Worm (Caenorhabditis elegans): Measurements from ENCODE around the gene M163.7.

M163.7 gene

DNA sequence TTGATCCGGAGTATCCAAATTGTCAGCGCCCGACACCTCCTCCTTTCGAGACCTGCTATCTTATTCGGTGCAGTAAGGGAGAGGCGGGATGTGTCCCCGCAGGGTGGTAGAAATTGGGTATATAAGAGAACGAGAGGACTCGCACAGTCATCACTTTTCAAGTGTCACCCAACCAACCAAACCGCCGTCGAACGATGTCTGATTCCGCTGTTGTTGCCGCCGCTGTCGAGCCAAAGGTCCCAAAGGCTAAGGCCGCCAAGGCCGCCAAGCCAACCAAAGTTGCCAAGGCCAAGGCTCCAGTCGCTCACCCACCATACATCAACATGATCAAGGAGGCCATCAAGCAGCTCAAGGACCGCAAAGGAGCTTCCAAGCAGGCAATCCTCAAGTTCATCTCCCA lies 25.3 kb downstream of the M163.7 start, which contains the start of gene his-24 (continued):
- TF ChIP-seq snpc-4 (GFP tag; optimal IDR thresholded peaks at IDR 0.05) (no peak), snpc-4 (tag; optimal IDR thresholded peaks at IDR 0.05) (peak in 2 of 4 experiments; percentile 5 to 58), ztf-6 (GFP tag; IDR thresholded peaks at IDR 0.05) (0 out of 2 replicates have a peak, but pooled peaks have one; percentile 43), ceh-27 (GFP tag; optimal IDR thresholded peaks at IDR 0.05) (peak; percentile 77), rec-8 (tag; optimal IDR thresholded peaks at IDR 0.05) (no peak), unc-62 (GFP tag; optimal IDR thresholded peaks at IDR 0.05) (no peak), ztf-18 (tag; optimal IDR thresholded peaks at IDR 0.05) (peak; percentile 17), ccch-3 (GFP tag; optimal IDR thresholded peaks at IDR 0.05) (no peak), gei-17 (GFP tag; optimal IDR thresholded peaks at IDR 0.05) (no peak), atf-7 (tag; optimal IDR thresholded peaks at IDR 0.05) (peak; percentile 13), F57A8.1 (GFP tag; optimal IDR thresholded peaks at IDR 0.05) (no peak), egl-18 (GFP tag; IDR thresholded peaks at IDR 0.05) (peak; percentile 5; the same call in 1 of the 2 replicates), repo-1 (tag; optimal IDR thresholded peaks at IDR 0.05) (peak; percentile 3), Y53G8AR.9 (GFP tag; conservative IDR thresholded peaks at IDR 0.05) (no peak), dox-1 (GFP tag; IDR thresholded peaks at IDR 0.05) (peak; percentile 71), F39B2.1 (GFP tag; IDR thresholded peaks at IDR 0.05) (peak; percentile 99), nfyb-1 (GFP tag; IDR thresholded peaks at IDR 0.05) (peak; percentile 55; the same call in 1 of the 2 replicates), attf-3 (GFP tag; conservative IDR thresholded peaks at IDR 0.05) (no peak), ztf-26 (tag; optimal IDR thresholded peaks at IDR 0.05) (no peak), mcd-1 (GFP tag; IDR thresholded peaks at IDR 0.05) (peak; percentile 44; the same call in 1 of the 2 replicates), nhr-120 (GFP tag; IDR thresholded peaks at IDR 0.05) (no peak), die-1 (tag; optimal IDR thresholded peaks at IDR 0.05) (no peak)

DNA sequence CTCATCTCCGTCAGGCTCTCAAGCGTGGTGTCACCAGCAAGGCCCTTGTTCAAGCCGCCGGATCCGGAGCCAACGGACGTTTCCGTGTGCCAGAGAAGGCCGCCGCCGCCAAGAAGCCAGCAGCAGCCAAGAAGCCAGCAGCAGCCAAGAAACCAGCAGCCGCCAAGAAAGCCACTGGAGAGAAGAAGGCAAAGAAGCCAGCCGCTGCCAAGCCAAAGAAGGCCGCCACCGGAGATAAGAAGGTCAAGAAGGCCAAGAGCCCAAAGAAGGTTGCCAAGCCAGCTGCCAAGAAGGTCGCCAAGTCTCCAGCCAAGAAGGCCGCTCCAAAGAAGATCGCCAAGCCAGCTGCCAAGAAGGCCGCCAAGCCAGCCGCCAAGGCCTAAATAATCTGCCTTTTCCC lies 25.9 kb downstream of the M163.7 start:
- TF ChIP-seq tbp1 (GFP tag; optimal IDR thresholded peaks at IDR 0.05) (no peak), mcd-1 (GFP tag; IDR thresholded peaks at IDR 0.05) (peak; percentile 38), hlh-12 (tag; optimal IDR thresholded peaks at IDR 0.05) (no peak), efl-1 (GFP tag; optimal IDR thresholded peaks at IDR 0.05) (no peak), tlf-1 (GFP tag; optimal IDR thresholded peaks at IDR 0.05) (no peak), ztf-22 (GFP tag; optimal IDR thresholded peaks at IDR 0.05) (no peak), T26A5.8 (tag; optimal IDR thresholded peaks at IDR 0.05) (no peak), F10E7.11 (tag; optimal IDR thresholded peaks at IDR 0.05) (no peak), F39B2.1 (GFP tag; IDR thresholded peaks at IDR 0.05) (0 out of 2 replicates have a peak, but pooled peaks have one; percentile 42), F37B4.10 (GFP tag; IDR thresholded peaks at IDR 0.05) (no peak), ztf-25 (GFP tag; IDR thresholded peaks at IDR 0.05) (no peak), zfh-2 (GFP tag; conservative IDR thresholded peaks at IDR 0.05) (peak; percentile 83), tbx-9 (tag; optimal IDR thresholded peaks at IDR 0.05; ENCODE audit: borderline replicate concordance) (no peak), snpc-1.1 (tag; optimal IDR thresholded peaks at IDR 0.05; ENCODE audit: insufficient read depth) (no peak), nhr-27 (tag; optimal IDR thresholded peaks at IDR 0.05) (no peak), pbrm-1 (GFP tag; IDR thresholded peaks at IDR 0.05) (no peak), egrh-3 (GFP tag; IDR thresholded peaks at IDR 0.05) (peak; percentile 93), D2030.7 (GFP tag; IDR thresholded peaks at IDR 0.05) (no peak), B0261.1 (tag; optimal IDR thresholded peaks at IDR 0.05) (no peak), snpc-1.3 (tag; optimal IDR thresholded peaks at IDR 0.05; ENCODE audit: insufficient read depth) (no peak), sea-2 (GFP tag; IDR thresholded peaks at IDR 0.05) (0 out of 2 replicates have a peak, but pooled peaks have one; percentile 37), rpc-1 (optimal IDR thresholded peaks at IDR 0.05) (no peak), rpc-1 (tag; optimal IDR thresholded peaks at IDR 0.05) (no peak), attf-5 (GFP tag; optimal IDR thresholded peaks at IDR 0.05) (no peak), sptf-2 (GFP tag; optimal IDR thresholded peaks at IDR 0.05) (no peak), dpl-1 (GFP tag; optimal IDR thresholded peaks at IDR 0.05) (no peak), let-526 (GFP tag; IDR thresholded peaks at IDR 0.05) (no peak), mel-28 (tag; optimal IDR thresholded peaks at IDR 0.05; ENCODE audit: borderline replicate concordance) (no peak), F22D6.2 (tag; optimal IDR thresholded peaks at IDR 0.05) (no peak)
